Worm (Caenorhabditis elegans): ENCODE data around the gene ZK896.1.

DNA sequence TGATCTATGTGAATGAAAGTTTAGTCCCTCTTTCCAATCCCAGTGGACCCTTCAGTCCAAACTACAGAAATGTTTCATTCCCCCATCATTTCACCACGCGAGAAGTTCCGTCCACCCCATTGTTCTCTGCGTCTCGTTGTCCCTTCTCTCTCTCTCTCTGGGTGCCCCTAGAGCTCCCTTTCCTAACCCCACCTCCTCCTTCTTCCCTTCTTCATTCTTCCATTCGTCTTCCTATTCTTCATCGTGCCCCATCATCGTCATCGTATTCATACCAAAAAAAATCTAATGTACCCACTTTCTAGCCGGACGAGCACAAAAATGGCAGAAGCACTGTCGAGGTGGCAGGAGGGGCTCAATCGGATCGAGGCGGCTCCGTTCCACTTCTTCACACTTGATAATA is 39.0 kb downstream of the ZK896.1 start, which contains the start of gene M02B1.3:
- TF ChIP-seq nhr-11 (tag; optimal IDR thresholded peaks at IDR 0.05) (no peak), zfp-2 (tag; optimal IDR thresholded peaks at IDR 0.05) (no peak), madf-9 (GFP tag; conservative IDR thresholded peaks at IDR 0.05) (no peak), hif-1 (tag; optimal IDR thresholded peaks at IDR 0.05) (no peak), spr-1 (tag; optimal IDR thresholded peaks at IDR 0.05) (no peak)

All from whole organism, L4 larva.